Fruit fly (Drosophila melanogaster): ENCODE data around the gene CG42553.

DNA sequence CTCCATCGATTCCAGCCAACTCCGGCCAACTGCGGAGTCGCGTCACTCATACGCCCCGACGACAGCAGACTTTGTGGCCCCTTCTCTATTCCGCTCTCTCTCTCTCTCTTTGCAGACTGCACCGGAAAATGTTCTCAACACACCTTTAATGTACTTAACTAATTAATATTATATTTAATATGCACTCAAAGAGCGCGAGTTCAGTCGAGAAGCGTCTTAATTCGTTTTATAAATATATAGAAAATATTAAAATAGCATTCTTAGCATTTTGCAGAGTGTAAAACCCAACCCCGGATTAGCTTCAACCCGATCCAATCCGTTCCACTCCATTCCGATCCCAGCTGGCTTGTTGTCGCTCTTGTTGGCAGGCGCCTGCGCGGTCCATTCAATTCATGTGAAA lies 39.4 kb upstream of the CG42553 start:
- TF ChIP-seq CG8478 (optimal IDR thresholded peaks at IDR 0.05): no peak
- TF ChIP-seq CTCF (optimal IDR thresholded peaks at IDR 0.05): no peak
